Worm (Caenorhabditis elegans) whole organism, late embryonic: ENCODE measurements around the gene F26F2.8.

ENCODE experiments used
- C08G9.2 ChIP-seq: sonication (generic microtip); optimal IDR thresholded peaks from 2 replicates; lab custom pipeline; 2016; ENCODE audit warnings: mild to moderate bottlenecking, missing genetic modification characterization, moderate library complexity, missing compliant biosample characterization
- C38D4.7 ChIP-seq: fragments of 200-800 bp; sonication (Bioruptor generic); optimal IDR thresholded peaks from 2 replicates; lab custom pipeline; 2018; ENCODE audit warnings: mild to moderate bottlenecking, missing genetic modification characterization, moderate library complexity, missing compliant biosample characterization
- F13H6.1 ChIP-seq: sonication (generic microtip); optimal IDR thresholded peaks from 2 replicates; lab custom pipeline; 2016; ENCODE audit warnings: missing genetic modification characterization, missing compliant biosample characterization
- K02D7.2 ChIP-seq: sonication (generic microtip); optimal IDR thresholded peaks from 2 replicates; lab custom pipeline; 2017; ENCODE audit warnings: mild to moderate bottlenecking, missing genetic modification characterization, missing compliant biosample characterization
- K09A11.1 ChIP-seq: sonication (generic microtip); optimal IDR thresholded peaks from 2 replicates; lab custom pipeline; 2017; ENCODE audit warnings: antibody characterized with exemption, mild to moderate bottlenecking, missing genetic modification characterization, missing compliant biosample characterization; ENCODE audit not compliant: insufficient read depth
- T23F11.4 ChIP-seq: fragments of 200-800 bp; sonication (Bioruptor generic); optimal IDR thresholded peaks from 2 replicates; lab custom pipeline; 2018; ENCODE audit warnings: mild to moderate bottlenecking, missing genetic modification characterization, missing compliant biosample characterization
- ahr-1 ChIP-seq: sonication (generic microtip); optimal IDR thresholded peaks from 2 replicates; lab custom pipeline; 2016; ENCODE audit warnings: missing genetic modification characterization, missing compliant biosample characterization
- ama-1 ChIP-seq: fragments of 150-350 bp; optimal IDR thresholded peaks from 2 replicates; lab custom pipeline; 2014
- ceh-30 ChIP-seq: fragments of 150-350 bp; optimal IDR thresholded peaks from 2 replicates; lab custom pipeline; 2014; ENCODE audit warnings: missing biosample characterization, missing genetic modification characterization
- ceh-31 ChIP-seq: sonication (generic microtip); optimal IDR thresholded peaks from 2 replicates; lab custom pipeline; 2016; ENCODE audit warnings: missing genetic modification characterization, missing compliant biosample characterization
- ceh-45 ChIP-seq: fragments of 200-800 bp; sonication (Bioruptor generic); IDR thresholded peaks from 2 replicates; pipeline ENCODE4 v1.3.6; 2022; ENCODE audit warnings: missing genetic modification reagents, missing genetic modification characterization, missing compliant biosample characterization
- ceh-48 ChIP-seq: sonication (generic microtip); optimal IDR thresholded peaks from 2 replicates; lab custom pipeline; 2016; ENCODE audit warnings: missing genetic modification characterization, inconsistent platforms, missing compliant biosample characterization
- ceh-6 ChIP-seq: fragments of 200-800 bp; sonication (Bioruptor generic); optimal IDR thresholded peaks from 2 replicates; lab custom pipeline; 2018; ENCODE audit warnings: mild to moderate bottlenecking, missing genetic modification characterization, missing compliant biosample characterization
- che-1 ChIP-seq: sonication (generic microtip); optimal IDR thresholded peaks from 2 replicates; lab custom pipeline; 2016; ENCODE audit warnings: mild to moderate bottlenecking, missing genetic modification characterization, missing compliant biosample characterization
- elt-2 ChIP-seq: sonication (generic microtip); optimal IDR thresholded peaks from 2 replicates; lab custom pipeline; 2016; ENCODE audit warnings: missing genetic modification reagents, missing genetic modification characterization, missing compliant biosample characterization
- fkh-10 ChIP-seq: fragments of 150-350 bp; optimal IDR thresholded peaks from 2 replicates; lab custom pipeline; 2014; ENCODE audit warnings: missing biosample characterization, missing genetic modification reagents, missing genetic modification characterization
- gmeb-2 ChIP-seq: sonication (generic microtip); optimal IDR thresholded peaks from 2 replicates; lab custom pipeline; 2016; ENCODE audit warnings: missing genetic modification characterization, inconsistent platforms, missing compliant biosample characterization
- hlh-30 ChIP-seq: sonication (generic microtip); optimal IDR thresholded peaks from 2 replicates; lab custom pipeline; 2017; ENCODE audit warnings: antibody characterized with exemption, missing genetic modification characterization, missing compliant biosample characterization; ENCODE audit not compliant: insufficient read depth
- lim-6 ChIP-seq: sonication (generic microtip); optimal IDR thresholded peaks from 2 replicates; lab custom pipeline; 2016; ENCODE audit warnings: missing genetic modification characterization, missing compliant biosample characterization
- lin-11 ChIP-seq: fragments of 200-800 bp; sonication (Bioruptor generic); optimal IDR thresholded peaks from 2 replicates; lab custom pipeline; 2018; ENCODE audit warnings: mild to moderate bottlenecking, missing genetic modification characterization, missing compliant biosample characterization
- nfya-1 ChIP-seq: sonication (generic microtip); optimal IDR thresholded peaks from 2 replicates; lab custom pipeline; 2017; ENCODE audit warnings: missing genetic modification characterization, mild to moderate bottlenecking, missing compliant biosample characterization, antibody characterized with exemption, moderate library complexity
- nhr-11 ChIP-seq: fragments of 150-350 bp; optimal IDR thresholded peaks from 2 replicates; lab custom pipeline; 2014; ENCODE audit warnings: missing biosample characterization, missing genetic modification characterization
- nhr-232 ChIP-seq: sonication (generic microtip); optimal IDR thresholded peaks from 2 replicates; lab custom pipeline; 2016; ENCODE audit warnings: missing genetic modification characterization, missing compliant biosample characterization
- pag-3 ChIP-seq: sonication (generic microtip); optimal IDR thresholded peaks from 2 replicates; lab custom pipeline; 2016; ENCODE audit warnings: missing compliant biosample characterization, missing genetic modification characterization, borderline replicate concordance
- pax-1 ChIP-seq: fragments of 150-350 bp; optimal IDR thresholded peaks from 2 replicates; lab custom pipeline; 2014; ENCODE audit warnings: missing biosample characterization, missing genetic modification characterization
- pqm-1 ChIP-seq: sonication (generic microtip); optimal IDR thresholded peaks from 2 replicates; lab custom pipeline; 2016; ENCODE audit warnings: missing genetic modification characterization, missing compliant biosample characterization
- rnt-1 ChIP-seq: sonication (generic microtip); optimal IDR thresholded peaks from 2 replicates; lab custom pipeline; 2016; ENCODE audit warnings: missing genetic modification characterization, missing compliant biosample characterization
- sdc-2 ChIP-seq: sonication (generic microtip); optimal IDR thresholded peaks from 2 replicates; lab custom pipeline; 2016; ENCODE audit warnings: missing genotype, missing genetic modification characterization, missing compliant biosample characterization
- sox-4 ChIP-seq: sonication (generic microtip); optimal IDR thresholded peaks from 2 replicates; lab custom pipeline; 2017; ENCODE audit warnings: mild to moderate bottlenecking, missing genetic modification characterization, inconsistent platforms, missing compliant biosample characterization
- syd-9 ChIP-seq: sonication (generic microtip); optimal IDR thresholded peaks from 2 replicates; lab custom pipeline; 2016; ENCODE audit warnings: mild to moderate bottlenecking, missing genetic modification characterization, moderate library complexity, missing compliant biosample characterization
- tbx-7 ChIP-seq: sonication (generic microtip); optimal IDR thresholded peaks from 2 replicates; lab custom pipeline; 2016; ENCODE audit warnings: missing genotype, missing genetic modification characterization, missing compliant biosample characterization
- ttx-3 ChIP-seq: sonication (generic microtip); optimal IDR thresholded peaks from 2 replicates; lab custom pipeline; 2016; ENCODE audit warnings: missing genetic modification reagents, missing genetic modification characterization, missing compliant biosample characterization
- unc-55 ChIP-seq: sonication (generic microtip); optimal IDR thresholded peaks from 2 replicates; lab custom pipeline; 2017; ENCODE audit warnings: missing biosample characterization, missing genetic modification reagents, missing genetic modification characterization
- ztf-16 ChIP-seq: sonication (generic microtip); optimal IDR thresholded peaks from 2 replicates; lab custom pipeline; 2017; ENCODE audit warnings: missing genetic modification characterization, missing compliant biosample characterization

Gene F26F2.8

DNA sequence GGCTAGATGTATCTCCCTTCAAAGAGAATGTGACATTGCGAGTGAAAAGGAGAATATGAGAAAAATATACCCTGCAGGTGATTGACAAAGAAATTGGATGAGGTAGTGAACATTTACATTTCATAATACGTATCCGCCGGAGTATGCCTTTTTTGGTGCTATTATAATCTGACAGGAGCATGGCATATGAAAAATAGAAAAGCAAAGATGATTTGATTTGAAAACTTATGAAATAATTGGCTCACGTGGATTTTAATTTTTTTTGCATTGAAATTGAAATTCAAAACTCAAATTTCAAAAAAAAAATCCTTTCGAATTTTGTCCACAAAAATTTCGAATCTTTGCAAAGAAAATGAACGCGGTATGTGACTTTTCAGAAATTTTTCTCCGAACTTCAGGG is 23.7 kb downstream of the F26F2.8 start, which contains the start of gene ttr-11:
Gene ttr-11 (plus strand): TSS at position 301 of the 400 bp plus-strand sequence.
- TF ChIP-seq ahr-1 (tag; lab: Kevin White, UChicago) (no peak), syd-9 (tag; lab: Kevin White, UChicago) (no peak), ceh-45 (GFP tag; lab: Robert Waterston, UW) (no peak), gmeb-2 (no peak)

- TF ChIP-seq lim-6 (no peak), K02D7.2 (no peak), K09A11.1 (tag; lab: Kevin White, UChicago) (no peak), ceh-48 (tag; lab: Kevin White, UChicago) (no peak), C08G9.2 (tag; lab: Kevin White, UChicago) (no peak), pqm-1 (no peak), sox-4 (tag; lab: Kevin White, UChicago) (no peak), unc-55 (GFP tag; lab: Kevin White, UChicago) (no peak), ceh-6 (no peak), ceh-45 (GFP tag; lab: Robert Waterston, UW) (no peak)
Measured at ce11 chrV:20604606-20605155, 25.3 kb downstream of the F26F2.8 start, which contains the start of gene ttr-57. Gene ttr-57 (plus strand): TSS chrV:20605105.

DNA sequence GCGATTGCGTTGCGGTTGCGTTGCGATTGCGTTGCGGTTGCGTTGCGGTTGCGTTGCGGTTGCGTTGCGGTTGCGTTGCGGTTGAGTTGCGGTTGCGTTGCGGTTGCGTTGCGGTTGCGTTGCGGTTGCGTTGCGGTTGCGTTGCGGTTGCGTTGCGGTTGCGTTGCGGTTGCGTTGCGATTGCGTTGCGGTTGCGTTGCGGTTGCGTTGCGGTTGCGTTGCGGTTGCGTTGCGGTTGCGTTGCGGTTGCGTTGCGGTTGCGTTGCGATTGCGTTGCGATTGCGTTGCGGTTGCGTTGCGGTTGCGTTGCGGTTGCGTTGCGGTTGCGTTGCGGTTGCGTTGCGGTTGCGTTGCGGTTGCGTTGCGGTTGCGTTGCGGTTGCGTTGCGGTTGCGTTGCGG is 26.5 kb downstream of the F26F2.8 start:
- peak; percentile 85 for TF ChIP-seq rnt-1 (tag; lab: Kevin White, UChicago)

ce11 chrV:20606617-20607016 is 27.3 kb downstream of the F26F2.8 start, which contains the start of gene F46B3.23:
Gene F46B3.23 (minus strand): TSS chrV:20606717.
- TF ChIP-seq ztf-16 (tag; lab: Kevin White, UChicago) (no peak), fkh-10 (no peak), ceh-6 (no peak), nhr-232 (no peak)

DNA sequence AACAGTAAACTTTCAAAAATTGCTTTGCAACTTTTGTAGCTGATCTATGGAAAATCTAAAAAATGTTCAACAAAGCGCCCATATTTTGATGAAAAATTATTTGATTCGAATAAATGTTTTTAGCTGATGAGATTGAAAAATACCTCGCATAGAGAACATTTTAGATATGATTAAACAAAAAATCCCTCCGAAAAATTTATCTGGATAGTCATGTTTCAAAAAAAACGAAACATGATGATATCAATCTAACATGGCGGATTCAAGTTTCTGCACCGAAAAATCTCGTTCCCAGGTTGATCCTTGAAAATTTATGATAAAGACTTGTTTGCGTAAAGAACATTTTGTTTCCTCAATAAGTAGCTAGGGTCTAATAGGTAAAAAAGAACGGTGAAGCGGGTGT is 29.3 kb downstream of the F26F2.8 start, which contains the start of gene ttr-12:
Gene ttr-12 (minus strand): TSS at position 101 of the 400 bp plus-strand sequence.
- no peak for TF ChIP-seq tbx-7 (tag; lab: Kevin White, UChicago)
- TF ChIP-seq lin-11 (tag; lab: Kevin White, UChicago), result no peak
- no peak for TF ChIP-seq ama-1 (lab: Kevin White, UChicago)
- TF ChIP-seq nhr-11 (tag; lab: Kevin White, UChicago), result no peak
- TF ChIP-seq nfya-1, result no peak
- no peak for TF ChIP-seq C38D4.7 (GFP tag; lab: Kevin White, UChicago)
- TF ChIP-seq F13H6.1 (tag; lab: Kevin White, UChicago), result no peak
- no peak for TF ChIP-seq ceh-6
- TF ChIP-seq ceh-31 (tag; lab: Kevin White, UChicago), result no peak
- no peak for TF ChIP-seq pax-1 (tag; lab: Kevin White, UChicago)
- TF ChIP-seq ceh-30 (tag; lab: Kevin White, UChicago), result no peak
- TF ChIP-seq T23F11.4 (GFP tag; lab: Kevin White, UChicago), result no peak
- TF ChIP-seq elt-2 (tag; lab: Kevin White, UChicago), result no peak

ce11 chrV:20609494-20609893 is 30.1 kb downstream of the F26F2.8 start, which contains the start of gene grd-2:
Gene grd-2 (plus strand): TSS chrV:20609794.
- TF ChIP-seq C08G9.2 (tag; lab: Kevin White, UChicago) (no peak), K09A11.1 (tag; lab: Kevin White, UChicago) (no peak), sdc-2 (no peak), pag-3 (tag; lab: Kevin White, UChicago) (no peak), pqm-1 (no peak), hlh-30 (no peak), ttx-3 (tag; lab: Kevin White, UChicago) (no peak), ceh-48 (tag; lab: Kevin White, UChicago) (no peak), che-1 (tag; lab: Kevin White, UChicago) (no peak)
